Fruit fly (Drosophila melanogaster) whole organism, prepupa: Measurements from ENCODE around the gene CG31957.

Experiments used
- Blimp-1 ChIP-seq: fragments of 200-800 bp; sonication (Bioruptor generic); optimal IDR thresholded peaks from 3 replicates; lab custom pipeline; 2017; ENCODE audit warnings: missing biosample characterization, missing genetic modification characterization, mild to moderate bottlenecking, moderate library complexity, missing genetic modification reagents
- CG11762 ChIP-seq: fragments of 200-800 bp; sonication (Bioruptor generic); optimal IDR thresholded peaks from 3 replicates; lab custom pipeline; 2016; ENCODE audit warnings: missing biosample characterization, missing genetic modification characterization; ENCODE audit not compliant: insufficient read depth
- CG11902 ChIP-seq: fragments of 200-800 bp; sonication (Bioruptor generic); optimal IDR thresholded peaks from 3 replicates; lab custom pipeline; 2016; ENCODE audit warnings: missing biosample characterization, missing genetic modification characterization
- CG15336 ChIP-seq: fragments of 200-800 bp; sonication (Bioruptor generic); IDR thresholded peaks from 2 replicates; pipeline ENCODE4 v1.3.6; 2022; ENCODE audit warnings: missing biosample characterization, missing genetic modification characterization
- CG16779 ChIP-seq: fragments of 200-800 bp; sonication (Bioruptor generic); optimal IDR thresholded peaks from 3 replicates; lab custom pipeline; 2017; ENCODE audit warnings: missing biosample characterization, mild to moderate bottlenecking, missing genetic modification characterization
- CG3032 ChIP-seq: fragments of 200-800 bp; optimal IDR thresholded peaks from 2 replicates; lab custom pipeline; 2019; ENCODE audit warnings: missing biosample characterization, mild to moderate bottlenecking, missing genetic modification characterization, moderate library complexity
- CG31627 ChIP-seq: fragments of 200-800 bp; sonication (Bioruptor generic); optimal IDR thresholded peaks from 3 replicates; lab custom pipeline; 2016; ENCODE audit warnings: missing biosample characterization, missing genetic modification characterization
- CG32006 ChIP-seq: fragments of 200-800 bp; sonication (Bioruptor generic); optimal IDR thresholded peaks from 3 replicates; lab custom pipeline; 2017; ENCODE audit warnings: missing biosample characterization, mild to moderate bottlenecking, missing genetic modification characterization
- CG34406 ChIP-seq: fragments of 200-800 bp; sonication (Bioruptor generic); optimal IDR thresholded peaks from 3 replicates; lab custom pipeline; 2016; ENCODE audit warnings: missing biosample characterization, missing genetic modification characterization
- CG3919 ChIP-seq: fragments of 200-800 bp; sonication (Bioruptor generic); optimal IDR thresholded peaks from 3 replicates; lab custom pipeline; 2016; ENCODE audit warnings: missing biosample characterization, missing genetic modification characterization
- CG4318 ChIP-seq: fragments of 200-800 bp; sonication (Bioruptor generic); optimal IDR thresholded peaks from 3 replicates; lab custom pipeline; 2017; ENCODE audit warnings: missing biosample characterization, mild to moderate bottlenecking, missing genetic modification characterization
- CG6163 ChIP-seq: fragments of 200-800 bp; sonication (Bioruptor generic); IDR thresholded peaks from 3 replicates; pipeline ENCODE4 v1.3.6; 2022; ENCODE audit warnings: missing biosample characterization, missing genetic modification characterization
- CG6854 ChIP-seq: fragments of 200-800 bp; sonication (Bioruptor generic); optimal IDR thresholded peaks from 2 replicates; lab custom pipeline; 2017; ENCODE audit warnings: missing biosample characterization, mild to moderate bottlenecking, missing genetic modification characterization
- CG7368 ChIP-seq: fragments of 200-800 bp; sonication (Bioruptor generic); optimal IDR thresholded peaks from 3 replicates; lab custom pipeline; 2016; ENCODE audit warnings: missing biosample characterization, missing genetic modification characterization
- CG8319 ChIP-seq: fragments of 200-800 bp; sonication (Bioruptor generic); optimal IDR thresholded peaks from 3 replicates; lab custom pipeline; 2016; ENCODE audit warnings: missing biosample characterization, missing genetic modification characterization
- CG8632 ChIP-seq: fragments of 200-800 bp; sonication (Bioruptor generic); optimal IDR thresholded peaks from 3 replicates; lab custom pipeline; 2016; ENCODE audit warnings: missing biosample characterization, missing genetic modification characterization
- Eip75B ChIP-seq: fragments of 200-800 bp; sonication (Bioruptor generic); optimal IDR thresholded peaks from 3 replicates; lab custom pipeline; 2016; ENCODE audit warnings: missing biosample characterization, missing genetic modification characterization
- Eip78C ChIP-seq: fragments of 200-800 bp; sonication (Bioruptor generic); peaks from one replicate; lab custom pipeline; 2016; ENCODE audit warnings: missing biosample characterization, missing genetic modification characterization
- Eip93F ChIP-seq: fragments of 200-800 bp; sonication (Bioruptor generic); optimal IDR thresholded peaks from 2 replicates; lab custom pipeline; 2016; ENCODE audit warnings: missing biosample characterization, mild to moderate bottlenecking, missing genetic modification characterization
- Ets96B ChIP-seq: fragments of 200-800 bp; optimal IDR thresholded peaks from 2 replicates; lab custom pipeline; 2019; ENCODE audit warnings: missing biosample characterization, mild to moderate bottlenecking, missing genetic modification characterization, moderate library complexity
- Gug ChIP-seq: fragments of 200-800 bp; sonication (Bioruptor generic); IDR thresholded peaks from 2 replicates; pipeline ENCODE4 v1.3.6; 2022; ENCODE audit warnings: missing biosample characterization, missing genetic modification characterization
- Hr4 ChIP-seq: fragments of 200-800 bp; sonication (Bioruptor generic); optimal IDR thresholded peaks from 3 replicates; lab custom pipeline; 2016; ENCODE audit warnings: missing biosample characterization, missing genetic modification characterization
- Lpt ChIP-seq: fragments of 200-800 bp; sonication (Bioruptor generic); optimal IDR thresholded peaks from 3 replicates; lab custom pipeline; 2016; ENCODE audit warnings: missing biosample characterization, missing genetic modification characterization
- Smox ChIP-seq: fragments of 200-800 bp; sonication (Bioruptor generic); optimal IDR thresholded peaks from 3 replicates; lab custom pipeline; 2016; ENCODE audit warnings: missing biosample characterization, missing genetic modification characterization
- Sox15 ChIP-seq: fragments of 200-800 bp; sonication (Bioruptor generic); optimal IDR thresholded peaks from 3 replicates; lab custom pipeline; 2016; ENCODE audit warnings: missing biosample characterization, missing genetic modification characterization
- achi ChIP-seq: fragments of 200-800 bp; sonication (Bioruptor generic); optimal IDR thresholded peaks from 3 replicates; lab custom pipeline; 2016; ENCODE audit warnings: missing biosample characterization, missing genetic modification characterization
- cyc ChIP-seq: fragments of 200-800 bp; sonication (Bioruptor generic); optimal IDR thresholded peaks from 3 replicates; lab custom pipeline; 2016; ENCODE audit warnings: missing biosample characterization, missing genetic modification characterization
- dac ChIP-seq: fragments of 200-800 bp; sonication (Bioruptor generic); optimal IDR thresholded peaks from 2 replicates; lab custom pipeline; 2017; ENCODE audit warnings: missing biosample characterization, mild to moderate bottlenecking, missing genetic modification characterization
- dsx ChIP-seq: fragments of 200-800 bp; optimal IDR thresholded peaks from 3 replicates; lab custom pipeline; 2019; ENCODE audit warnings: missing biosample characterization, mild to moderate bottlenecking, missing genetic modification characterization, moderate library complexity; ENCODE audit not compliant: poor library complexity, severe bottlenecking
- eg ChIP-seq: fragments of 200-800 bp; sonication (Bioruptor generic); IDR thresholded peaks from 3 replicates; pipeline ENCODE4 v1.3.6; 2022; ENCODE audit warnings: missing biosample characterization, missing genetic modification characterization
- fd59A ChIP-seq: fragments of 200-800 bp; sonication (Bioruptor generic); optimal IDR thresholded peaks from 2 replicates; lab custom pipeline; 2017; ENCODE audit warnings: missing biosample characterization, mild to moderate bottlenecking, missing genetic modification characterization, missing genetic modification reagents
- fkh ChIP-seq: fragments of 200-800 bp; sonication (Bioruptor generic); optimal IDR thresholded peaks from 3 replicates; lab custom pipeline; 2017; ENCODE audit warnings: missing biosample characterization, mild to moderate bottlenecking, missing genetic modification characterization, moderate library complexity
- ss ChIP-seq, 2 experiments: fragments of 200-800 bp; sonication (Bioruptor generic); optimal IDR thresholded peaks; 2 replicates in 1 of 2; 3 replicates in 1 of 2; lab custom pipeline; 2017 to 2018; ENCODE audit warnings: mild to moderate bottlenecking in 2 of 2, missing biosample characterization in 2 of 2, missing genetic modification characterization in 2 of 2, moderate library complexity in 1 of 2
- svp ChIP-seq: fragments of 200-800 bp; sonication (Bioruptor generic); peaks from one replicate; lab custom pipeline; 2016; ENCODE audit warnings: missing biosample characterization, missing genetic modification characterization
- topi ChIP-seq: fragments of 200-800 bp; sonication (Bioruptor generic); optimal IDR thresholded peaks from 3 replicates; lab custom pipeline; 2016; ENCODE audit warnings: missing biosample characterization, missing genetic modification characterization
- vri ChIP-seq: fragments of 200-800 bp; sonication (Bioruptor generic); optimal IDR thresholded peaks from 3 replicates; lab custom pipeline; 2016; ENCODE audit warnings: missing biosample characterization, mild to moderate bottlenecking, missing genetic modification characterization

The CG31957 gene

DNA sequence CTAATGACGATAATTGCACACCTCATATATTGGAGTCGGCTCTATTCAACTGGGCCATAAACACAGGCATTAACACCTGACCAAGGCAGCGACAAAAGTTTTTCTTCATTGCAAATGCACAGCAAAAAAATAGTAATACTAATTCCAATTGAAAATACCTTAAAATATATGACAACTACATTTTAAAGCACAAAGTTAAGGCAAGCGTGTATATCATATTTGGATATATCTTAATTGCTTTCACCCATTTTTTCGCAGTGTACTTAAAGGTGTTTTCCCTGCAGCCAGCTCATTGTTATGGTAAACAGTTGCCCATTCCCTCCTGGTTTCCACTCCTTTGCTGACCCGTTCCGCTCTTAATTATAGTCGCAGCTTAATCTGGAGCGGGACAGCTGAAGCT lies 31.3 kb downstream of the CG31957 start (continued):
- TF ChIP-seq Eip75B (GFP tag; lab: Kevin White, UChicago) (no peak), fkh (GFP tag; lab: Kevin White, UChicago) (no peak), Sox15 (no peak), topi (GFP tag; lab: Kevin White, UChicago) (peak; percentile 11), dac (GFP tag; lab: Kevin White, UChicago) (no peak), CG3032 (tag; lab: Kevin White, UChicago) (peak; percentile 18), Gug (GFP tag; lab: Robert Waterston, UW) (no peak), eg (GFP tag; lab: Robert Waterston, UW) (no peak), Ets96B (tag; lab: Kevin White, UChicago) (peak; percentile 32), dsx (peak; percentile 1), Eip93F (GFP tag; lab: Kevin White, UChicago) (no peak), Hr4 (GFP tag; lab: Kevin White, UChicago) (no peak)
- TF ChIP-seq, all 60 proteins: peak for 14

DNA sequence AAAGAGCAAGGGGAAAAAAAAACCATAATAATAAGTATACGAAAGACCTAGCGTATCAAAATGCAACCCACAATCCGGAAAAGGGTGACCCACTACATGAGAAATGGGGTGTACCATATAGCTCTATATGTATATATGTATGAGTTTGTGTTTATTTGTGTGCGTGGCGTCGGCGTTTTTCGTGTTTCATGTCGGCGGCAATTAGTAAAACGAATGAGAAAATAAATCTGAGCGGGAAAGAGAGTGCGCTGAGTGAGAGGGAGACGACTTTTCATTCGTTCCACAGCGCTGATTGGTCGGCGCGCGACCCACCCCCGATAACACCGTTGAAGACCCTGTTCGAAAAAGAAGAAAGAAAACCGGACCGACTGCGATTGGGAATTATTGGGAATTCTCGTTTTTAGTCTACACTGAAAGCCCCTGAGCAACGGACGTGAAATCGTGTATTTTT lies 35.8 kb downstream of the CG31957 start, which contains the start of gene slp2:
Gene slp2, plus strand, starts transcription at position 401 of the 451 bp plus-strand sequence.
- TF ChIP-seq CG16779 = no peak
- no peak for TF ChIP-seq Lpt
- no peak for TF ChIP-seq CG6163
- no peak for TF ChIP-seq Sox15
- TF ChIP-seq Eip78C = peak; percentile 21
- no peak for TF ChIP-seq CG34406 (GFP tag; lab: Kevin White, UChicago)
- no peak for TF ChIP-seq CG11762
- no peak for TF ChIP-seq Blimp-1 (GFP tag; lab: Kevin White, UChicago)
- no peak for TF ChIP-seq CG6854 (GFP tag; lab: Kevin White, UChicago)
- TF ChIP-seq CG15336 = 0 out of 2 replicates have a peak, but pooled peaks have one; percentile 13
- TF ChIP-seq Gug (GFP tag; lab: Robert Waterston, UW) = no peak
- no peak for TF ChIP-seq CG8632 (GFP tag; lab: Kevin White, UChicago)
- TF ChIP-seq fd59A (GFP tag; lab: Kevin White, UChicago) = no peak
- TF ChIP-seq svp (GFP tag; lab: Kevin White, UChicago) = no peak
- TF ChIP-seq eg (GFP tag; lab: Robert Waterston, UW) = 0 out of 3 replicates have a peak, but pooled peaks have one; percentile 14
- TF ChIP-seq CG32006 (GFP tag; lab: Kevin White, UChicago) = no peak

DNA sequence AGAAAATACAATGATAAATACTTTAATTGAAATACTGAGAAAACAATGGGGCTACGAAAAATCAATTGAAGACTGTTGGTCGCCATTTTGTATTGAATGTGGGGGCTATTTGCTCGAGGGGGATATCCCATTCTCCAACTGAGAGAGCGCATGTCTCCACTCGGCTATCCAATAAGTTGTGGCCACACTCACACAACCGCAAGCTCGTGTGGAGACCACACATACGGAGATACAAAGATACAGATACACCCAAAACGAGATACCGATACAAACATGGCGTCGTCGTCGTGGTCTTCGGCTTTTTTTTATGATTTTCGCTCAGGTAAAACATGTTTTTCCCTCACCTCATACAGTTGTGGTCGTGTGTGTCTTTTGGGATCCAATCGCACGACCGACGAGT lies 37.0 kb downstream of the CG31957 start:
- TF ChIP-seq CG7368 (GFP tag; lab: Kevin White, UChicago) (no peak), ss (GFP tag; optimal IDR thresholded peaks at IDR 0.05; lab: Kevin White, UChicago) (peak in 1 of 2 experiments; percentile 2), cyc (no peak), CG15336 (no peak), Hr4 (GFP tag; lab: Kevin White, UChicago) (no peak), Smox (GFP tag; lab: Kevin White, UChicago) (no peak), CG8319 (GFP tag; lab: Kevin White, UChicago) (no peak), Eip78C (peak; percentile 43), dac (GFP tag; lab: Kevin White, UChicago) (no peak), CG3919 (GFP tag; lab: Kevin White, UChicago) (no peak), CG11902 (GFP tag; lab: Kevin White, UChicago) (no peak), vri (GFP tag; lab: Kevin White, UChicago) (no peak), CG31627 (GFP tag; lab: Kevin White, UChicago) (no peak), CG4318 (GFP tag; lab: Kevin White, UChicago) (no peak), Lpt (no peak), fkh (GFP tag; lab: Kevin White, UChicago) (peak; percentile 28), CG6163 (peak; percentile 71; the same call in 2 of the 3 replicates), Gug (GFP tag; lab: Robert Waterston, UW) (no peak), CG8632 (GFP tag; lab: Kevin White, UChicago) (no peak), achi (GFP tag; lab: Kevin White, UChicago) (no peak), svp (GFP tag; lab: Kevin White, UChicago) (no peak)
